Worm (Caenorhabditis elegans) whole organism, L1 larva: ENCODE data around the gene ndg-4.

ENCODE experiments used
- C04F5.9 ChIP-seq: sonication (generic microtip); optimal IDR thresholded peaks from 2 replicates; lab custom pipeline; 2016; ENCODE audit warnings: missing genetic modification characterization, missing compliant biosample characterization
- C16A3.4 ChIP-seq: fragments of 150-350 bp; optimal IDR thresholded peaks from 2 replicates; lab custom pipeline; 2014; ENCODE audit warnings: missing biosample characterization, missing genetic modification characterization
- aly-2 ChIP-seq: fragments of 150-350 bp; optimal IDR thresholded peaks from 2 replicates; lab custom pipeline; 2014; ENCODE audit warnings: missing biosample characterization, missing genetic modification characterization
- ceh-8 ChIP-seq: fragments of 200-800 bp; sonication (Bioruptor generic); optimal IDR thresholded peaks from 2 replicates; lab custom pipeline; 2018; ENCODE audit warnings: mild to moderate bottlenecking, missing genetic modification characterization, moderate library complexity, missing compliant biosample characterization
- ceh-82 ChIP-seq, 3 experiments: fragments of 150-350 bp in 1 of 3; sonication (generic microtip) in 2 of 3; optimal IDR thresholded peaks; 2 replicates each; lab custom pipeline; 2014 to 2017; ENCODE audit warnings: missing biosample characterization in 3 of 3, missing genetic modification characterization in 3 of 3
- dpl-1 ChIP-seq, 3 experiments: fragments of 150-350 bp in 2 of 3; sonication (generic microtip) in 1 of 3; optimal IDR thresholded peaks; 2 replicates each; lab custom pipeline; 2014 to 2017; ENCODE audit warnings: missing biosample characterization in 3 of 3, missing genetic modification characterization in 3 of 3, missing genetic modification reagents in 3 of 3
- dsc-1 ChIP-seq: sonication (generic microtip); optimal IDR thresholded peaks from 2 replicates; lab custom pipeline; 2016; ENCODE audit warnings: mild to moderate bottlenecking, missing genetic modification characterization, missing compliant biosample characterization
- efl-1 ChIP-seq, 4 experiments: fragments of 150-350 bp; optimal IDR thresholded peaks in 3 of 4; peaks in 1 of 4; 1 replicate in 1 of 4; 2 replicates in 3 of 4; lab custom pipeline; 2014; ENCODE audit warnings: missing biosample characterization in 2 of 4, missing genetic modification characterization in 2 of 4, missing genetic modification reagents in 2 of 4
- efl-3 ChIP-seq: fragments of 200-800 bp; sonication (Bioruptor generic); optimal IDR thresholded peaks from 2 replicates; lab custom pipeline; 2018; ENCODE audit warnings: mild to moderate bottlenecking, missing genetic modification characterization, missing compliant biosample characterization
- egl-27 ChIP-seq, 2 experiments: fragments of 150-350 bp in 1 of 2; sonication (generic microtip); optimal IDR thresholded peaks; 3 replicates each; lab custom pipeline; 2017 to 2018; ENCODE audit warnings: missing biosample characterization in 2 of 2, missing genetic modification characterization in 2 of 2, missing genetic modification reagents in 2 of 2
- elt-2 ChIP-seq: sonication (generic microtip); optimal IDR thresholded peaks from 2 replicates; lab custom pipeline; 2016; ENCODE audit warnings: missing genetic modification characterization, mild to moderate bottlenecking, inconsistent platforms, missing compliant biosample characterization, missing genetic modification reagents
- elt-3 ChIP-seq, 6 experiments: fragments of 150-350 bp in 1 of 6; sonication (generic microtip); optimal IDR thresholded peaks; 2 replicates each; lab custom pipeline; 2017 to 2018; ENCODE audit warnings: missing biosample characterization in 6 of 6, missing genetic modification characterization in 6 of 6, inconsistent platforms in 1 of 6
- fkh-10 ChIP-seq: sonication (generic microtip); optimal IDR thresholded peaks from 2 replicates; lab custom pipeline; 2017; ENCODE audit warnings: missing biosample characterization, missing genetic modification reagents, missing genetic modification characterization
- fkh-4 ChIP-seq: sonication (generic microtip); optimal IDR thresholded peaks from 2 replicates; lab custom pipeline; 2016; ENCODE audit warnings: missing compliant biosample characterization, missing genetic modification characterization, borderline replicate concordance
- fkh-8 ChIP-seq: sonication (generic microtip); optimal IDR thresholded peaks from 2 replicates; lab custom pipeline; 2016; ENCODE audit warnings: mild to moderate bottlenecking, missing genetic modification characterization, missing compliant biosample characterization
- fos-1 ChIP-seq: fragments of 150-350 bp; optimal IDR thresholded peaks from 2 replicates; lab custom pipeline; 2014; ENCODE audit warnings: missing biosample characterization, missing genetic modification characterization
- grh-1 ChIP-seq: fragments of 200-800 bp; sonication (Bioruptor generic); IDR thresholded peaks from 2 replicates; pipeline ENCODE4 v1.3.6; 2022; ENCODE audit warnings: missing genetic modification reagents, missing genetic modification characterization, missing compliant biosample characterization
- hpl-2 ChIP-seq: fragments of 150-350 bp; optimal IDR thresholded peaks from 2 replicates; lab custom pipeline; 2014; ENCODE audit warnings: missing biosample characterization, missing genetic modification reagents, missing genetic modification characterization
- irx-1 ChIP-seq: sonication (generic microtip); optimal IDR thresholded peaks from 2 replicates; lab custom pipeline; 2016; ENCODE audit warnings: missing genetic modification characterization, missing compliant biosample characterization
- isw-1 ChIP-seq: fragments of 200-800 bp; sonication (Bioruptor generic); IDR thresholded peaks from 2 replicates; pipeline ENCODE4 v1.3.6; 2022; ENCODE audit warnings: missing genetic modification characterization, missing compliant biosample characterization
- lin-13 ChIP-seq: fragments of 150-350 bp; optimal IDR thresholded peaks from 2 replicates; lab custom pipeline; 2014; ENCODE audit warnings: missing biosample characterization, missing genetic modification reagents, missing genetic modification characterization
- lin-14 ChIP-seq: fragments of 200-800 bp; sonication (Bioruptor generic); optimal IDR thresholded peaks from 2 replicates; lab custom pipeline; 2018; ENCODE audit warnings: mild to moderate bottlenecking, missing genetic modification characterization, moderate library complexity, missing compliant biosample characterization
- lin-15B ChIP-seq: fragments of 150-350 bp; sonication (generic microtip); optimal IDR thresholded peaks from 3 replicates; lab custom pipeline; 2014; ENCODE audit warnings: missing biosample characterization, missing genetic modification characterization
- lin-35 ChIP-seq, 2 experiments: fragments of 150-350 bp; optimal IDR thresholded peaks; 2 replicates each; lab custom pipeline; 2014; ENCODE audit warnings: missing biosample characterization in 2 of 2, missing genetic modification characterization in 2 of 2, missing genetic modification reagents in 2 of 2
- lir-3 ChIP-seq: sonication (generic microtip); optimal IDR thresholded peaks from 2 replicates; lab custom pipeline; 2016; ENCODE audit warnings: mild to moderate bottlenecking, missing genetic modification characterization, moderate library complexity, missing compliant biosample characterization; ENCODE audit not compliant: poor library complexity
- lsy-2 ChIP-seq, 2 experiments: fragments of 150-350 bp; optimal IDR thresholded peaks; 2 replicates each; lab custom pipeline; 2014; ENCODE audit warnings: missing biosample characterization in 2 of 2, missing genetic modification characterization in 2 of 2
- mdl-1 ChIP-seq, 2 experiments: fragments of 150-350 bp; optimal IDR thresholded peaks; 2 replicates each; lab custom pipeline; 2014 to 2017; ENCODE audit warnings: missing biosample characterization in 2 of 2, missing genetic modification characterization in 2 of 2, inconsistent platforms in 1 of 2
- mep-1 ChIP-seq: fragments of 150-350 bp; optimal IDR thresholded peaks from 2 replicates; lab custom pipeline; 2014; ENCODE audit warnings: missing biosample characterization, missing genetic modification characterization
- nhr-11 ChIP-seq: fragments of 150-350 bp; optimal IDR thresholded peaks from 2 replicates; lab custom pipeline; 2014; ENCODE audit warnings: missing biosample characterization, missing genetic modification characterization
- nhr-19 ChIP-seq: fragments of 200-800 bp; sonication (Bioruptor generic); conservative IDR thresholded peaks from 2 replicates; pipeline ENCODE4 v1.3.6; 2022; ENCODE audit warnings: missing genetic modification characterization, missing compliant biosample characterization
- nhr-20 ChIP-seq: sonication (generic microtip); optimal IDR thresholded peaks from 2 replicates; lab custom pipeline; 2016; ENCODE audit warnings: mild to moderate bottlenecking, missing genetic modification characterization, missing compliant biosample characterization
- nhr-237 ChIP-seq: fragments of 150-350 bp; optimal IDR thresholded peaks from 2 replicates; lab custom pipeline; 2014; ENCODE audit warnings: missing biosample characterization, missing genetic modification characterization
- nhr-47 ChIP-seq: sonication (generic microtip); optimal IDR thresholded peaks from 2 replicates; lab custom pipeline; 2016; ENCODE audit warnings: mild to moderate bottlenecking, missing genetic modification characterization, moderate library complexity, missing compliant biosample characterization
- nhr-71 ChIP-seq: sonication (generic microtip); optimal IDR thresholded peaks from 2 replicates; lab custom pipeline; 2016; ENCODE audit warnings: mild to moderate bottlenecking, missing genetic modification characterization, moderate library complexity, missing compliant biosample characterization
- nhr-77 ChIP-seq: fragments of 150-350 bp; optimal IDR thresholded peaks from 2 replicates; lab custom pipeline; 2014; ENCODE audit warnings: missing biosample characterization, missing genetic modification characterization
- nhr-84 ChIP-seq: sonication (generic microtip); optimal IDR thresholded peaks from 2 replicates; lab custom pipeline; 2017; ENCODE audit warnings: missing biosample characterization, missing genetic modification characterization
- pag-3 ChIP-seq: sonication (generic microtip); optimal IDR thresholded peaks from 2 replicates; lab custom pipeline; 2017; ENCODE audit warnings: missing genetic modification characterization, mild to moderate bottlenecking, missing compliant biosample characterization, antibody characterized with exemption, borderline replicate concordance; ENCODE audit not compliant: insufficient read depth
- pqm-1 ChIP-seq: sonication (generic microtip); optimal IDR thresholded peaks from 3 replicates; lab custom pipeline; 2017; ENCODE audit warnings: missing biosample characterization, missing genetic modification characterization
- rnt-1 ChIP-seq: sonication (generic microtip); optimal IDR thresholded peaks from 2 replicates; lab custom pipeline; 2016; ENCODE audit warnings: mild to moderate bottlenecking, missing genetic modification characterization, moderate library complexity, missing compliant biosample characterization
- skn-1 ChIP-seq: fragments of 150-350 bp; optimal IDR thresholded peaks from 2 replicates; lab custom pipeline; 2014; ENCODE audit warnings: missing biosample characterization, missing genetic modification characterization
- snpc-4 ChIP-seq: fragments of 150-350 bp; optimal IDR thresholded peaks from 2 replicates; lab custom pipeline; 2014; ENCODE audit warnings: missing biosample characterization, missing genetic modification characterization
- snu-23 ChIP-seq: sonication (generic microtip); optimal IDR thresholded peaks from 2 replicates; lab custom pipeline; 2016; ENCODE audit warnings: missing genetic modification characterization, missing compliant biosample characterization
- sup-37 ChIP-seq: fragments of 200-800 bp; sonication (Bioruptor generic); optimal IDR thresholded peaks from 2 replicates; lab custom pipeline; 2018; ENCODE audit warnings: mild to moderate bottlenecking, missing genetic modification characterization, missing compliant biosample characterization
- swsn-7 ChIP-seq: sonication (generic microtip); optimal IDR thresholded peaks from 2 replicates; lab custom pipeline; 2016; ENCODE audit warnings: missing genetic modification characterization, missing compliant biosample characterization
- tbx-2 ChIP-seq: sonication (generic microtip); optimal IDR thresholded peaks from 2 replicates; lab custom pipeline; 2016; ENCODE audit warnings: missing genetic modification characterization, missing compliant biosample characterization
- unc-86 ChIP-seq: sonication (generic microtip); optimal IDR thresholded peaks from 2 replicates; lab custom pipeline; 2016; ENCODE audit warnings: missing genetic modification characterization, missing compliant biosample characterization
- xbp-1 ChIP-seq: sonication (generic microtip); optimal IDR thresholded peaks from 2 replicates; lab custom pipeline; 2016; ENCODE audit warnings: missing genetic modification characterization, missing compliant biosample characterization
- zag-1 ChIP-seq: fragments of 150-350 bp; optimal IDR thresholded peaks from 2 replicates; lab custom pipeline; 2014; ENCODE audit warnings: missing biosample characterization, missing genetic modification characterization
- ztf-11 ChIP-seq, 2 experiments: sonication (generic microtip); optimal IDR thresholded peaks; 2 replicates each; lab custom pipeline; 2016 to 2017; ENCODE audit warnings: missing genetic modification characterization in 2 of 2, missing biosample characterization in 1 of 2, missing compliant biosample characterization in 1 of 2

ndg-4 gene

ce11 chrIII:4504358-4504757 is 37.2 kb upstream of the ndg-4 start:
- TF ChIP-seq rnt-1, result peak; percentile 41
- TF ChIP-seq dpl-1 (GFP tag; optimal IDR thresholded peaks at IDR 0.05; lab: Kevin White, UChicago), result peak; percentile 14 to 28 (median 24)
- TF ChIP-seq egl-27 (tag; optimal IDR thresholded peaks at IDR 0.05; lab: Kevin White, UChicago), result peak in 1 of 2 experiments; percentile 13
- TF ChIP-seq nhr-47, result peak; percentile 60
- TF ChIP-seq snu-23, result peak; percentile 50
- peak; percentile 5 to 70 (median 33) for TF ChIP-seq ceh-82 (tag; optimal IDR thresholded peaks at IDR 0.05; lab: Kevin White, UChicago)
- TF ChIP-seq skn-1 (tag; lab: Kevin White, UChicago), result peak; percentile 74
- TF ChIP-seq elt-2 (tag; lab: Kevin White, UChicago), result no peak
- peak in 1 of 2 experiments; percentile 34 for TF ChIP-seq mdl-1 (tag; optimal IDR thresholded peaks at IDR 0.05; lab: Kevin White, UChicago)
- peak; percentile 71 for TF ChIP-seq nhr-71
- no peak for TF ChIP-seq grh-1 (GFP tag; lab: Robert Waterston, UW)
- peak in 1 of 2 experiments; percentile 51 for TF ChIP-seq lin-35 (GFP tag; optimal IDR thresholded peaks at IDR 0.05; lab: Kevin White, UChicago)
- peak; percentile 29 for TF ChIP-seq nhr-237 (tag; lab: Kevin White, UChicago)
- peak; percentile 45 for TF ChIP-seq xbp-1 (tag; lab: Kevin White, UChicago)
- peak; percentile 44 for TF ChIP-seq fos-1 (tag; lab: Kevin White, UChicago)
- no peak for TF ChIP-seq efl-3 (GFP tag; lab: Kevin White, UChicago)
- peak; percentile 25 for TF ChIP-seq nhr-20
- TF ChIP-seq nhr-77 (tag; lab: Kevin White, UChicago), result peak; percentile 56
- TF ChIP-seq lin-14 (GFP tag; lab: Kevin White, UChicago), result peak; percentile 86
- peak; percentile 31 for TF ChIP-seq C16A3.4 (tag; lab: Kevin White, UChicago)
- peak; percentile 58 for TF ChIP-seq swsn-7 (tag; lab: Kevin White, UChicago)
- TF ChIP-seq fkh-10, result peak; percentile 54
- TF ChIP-seq efl-1 (optimal IDR thresholded peaks at IDR 0.05; lab: Kevin White, UChicago), result peak; percentile 42 to 49
- peak in 1 of 2 experiments; percentile 24 for TF ChIP-seq efl-1 (GFP tag; optimal IDR thresholded peaks at IDR 0.05 in 1 of 2; lab: Kevin White, UChicago)
- TF ChIP-seq pqm-1 (tag; lab: Kevin White, UChicago), result no peak
- peak; percentile 63 for TF ChIP-seq dsc-1 (tag; lab: Kevin White, UChicago)
- no peak for TF ChIP-seq lin-13 (GFP tag; lab: Kevin White, UChicago)
- TF ChIP-seq unc-86 (tag; lab: Kevin White, UChicago), result peak; percentile 8
- TF ChIP-seq mep-1 (tag; lab: Kevin White, UChicago), result peak; percentile 49
- peak; percentile 88 for TF ChIP-seq fkh-8 (tag; lab: Kevin White, UChicago)
- no peak for TF ChIP-seq nhr-19 (GFP tag; lab: Robert Waterston, UW)
- peak in 1 of 2 experiments; percentile 83 for TF ChIP-seq lsy-2 (tag; optimal IDR thresholded peaks at IDR 0.05; lab: Kevin White, UChicago)
- peak; percentile 21; the same call in 1 of the 2 replicates for TF ChIP-seq isw-1 (GFP tag; lab: Robert Waterston, UW)
- TF ChIP-seq aly-2, result peak; percentile 32
- TF ChIP-seq irx-1, result peak; percentile 45
- TF ChIP-seq tbx-2 (tag; lab: Kevin White, UChicago), result peak; percentile 50
- TF ChIP-seq lin-15B, result no peak
- no peak for TF ChIP-seq ztf-11 (tag; optimal IDR thresholded peaks at IDR 0.05; lab: Kevin White, UChicago)

- peak; percentile 77 for TF ChIP-seq pqm-1 (tag; lab: Kevin White, UChicago)
- no peak for TF ChIP-seq pag-3
- TF ChIP-seq sup-37, result no peak
- no peak for TF ChIP-seq snpc-4 (tag; lab: Kevin White, UChicago)
- no peak for TF ChIP-seq swsn-7 (tag; lab: Kevin White, UChicago)
- peak in 4 of 6 experiments; percentile 10 to 22 (median 17) for TF ChIP-seq elt-3 (tag; optimal IDR thresholded peaks at IDR 0.05; lab: Kevin White, UChicago)
- TF ChIP-seq nhr-11, result no peak
- no peak for TF ChIP-seq fos-1 (tag; lab: Kevin White, UChicago)
- no peak for TF ChIP-seq zag-1 (tag; lab: Kevin White, UChicago)
- peak; percentile 11 for TF ChIP-seq nhr-71
- no peak for TF ChIP-seq fkh-4 (tag; lab: Kevin White, UChicago)
- TF ChIP-seq lin-14 (GFP tag; lab: Kevin White, UChicago), result no peak
- TF ChIP-seq lir-3 (tag; lab: Kevin White, UChicago), result no peak
- TF ChIP-seq nhr-84, result no peak
- peak; percentile 31 for TF ChIP-seq elt-2 (tag; lab: Kevin White, UChicago)
- no peak for TF ChIP-seq C04F5.9 (tag; lab: Kevin White, UChicago)
- TF ChIP-seq hpl-2, result no peak
- no peak for TF ChIP-seq lin-15B
- TF ChIP-seq ceh-8 (GFP tag; lab: Kevin White, UChicago), result no peak
- peak; percentile 15 for TF ChIP-seq nhr-20
These were observed 35.5 kb upstream of the ndg-4 start for ce11 chrIII:4502559-4503240.
